Fruit fly (Drosophila melanogaster) whole organism, embryonic: ENCODE measurements around the gene Ublcp1.

Experiments
- Atf3 ChIP-seq: fragments of 200-800 bp; sonication (Bioruptor generic); optimal IDR thresholded peaks from 3 replicates; lab custom pipeline; 2016; ENCODE audit warnings: missing biosample characterization, missing genetic modification characterization
- BEAF-32 ChIP-seq: fragments of 200-800 bp; sonication (Bioruptor generic); optimal IDR thresholded peaks from 3 replicates; lab custom pipeline; 2017; ENCODE audit warnings: missing biosample characterization, missing genetic modification characterization, mild to moderate bottlenecking, moderate library complexity, missing genetic modification reagents
- CG1024 ChIP-seq: fragments of 200-800 bp; sonication (Bioruptor generic); IDR thresholded peaks from 2 replicates; pipeline ENCODE4 v1.3.6; 2022; ENCODE audit warnings: missing biosample characterization, missing genetic modification characterization
- CG10431 ChIP-seq: fragments of 200-800 bp; sonication (Bioruptor generic); optimal IDR thresholded peaks from 3 replicates; lab custom pipeline; 2018; ENCODE audit warnings: missing biosample characterization, mild to moderate bottlenecking, missing genetic modification characterization
- CG10462 ChIP-seq: fragments of 200-800 bp; sonication (Bioruptor generic); optimal IDR thresholded peaks from 2 replicates; lab custom pipeline; 2016; ENCODE audit warnings: missing biosample characterization, missing genetic modification characterization
- CG1233 ChIP-seq: fragments of 200-800 bp; sonication (Bioruptor generic); optimal IDR thresholded peaks from 4 replicates; lab custom pipeline; 2018; ENCODE audit warnings: missing biosample characterization, mild to moderate bottlenecking, missing genetic modification characterization
- CG12659 ChIP-seq: fragments of 200-800 bp; sonication (Bioruptor generic); optimal IDR thresholded peaks from 3 replicates; lab custom pipeline; 2017; ENCODE audit warnings: mild to moderate bottlenecking, missing biosample characterization, missing genetic modification reagents, missing genetic modification characterization
- CG14860 ChIP-seq: fragments of 200-800 bp; sonication (Bioruptor generic); IDR thresholded peaks from 3 replicates; pipeline ENCODE4 v1.3.6; 2022; ENCODE audit warnings: missing biosample characterization, missing genetic modification characterization; ENCODE audit not compliant: partially characterized antibody
- CG16813 ChIP-seq: fragments of 200-800 bp; sonication (Bioruptor generic); IDR thresholded peaks from 3 replicates; pipeline ENCODE4 v1.3.6; 2022; ENCODE audit warnings: missing biosample characterization, missing genetic modification characterization; ENCODE audit not compliant: partially characterized antibody
- CG17359 ChIP-seq: fragments of 200-800 bp; sonication (Bioruptor generic); optimal IDR thresholded peaks from 3 replicates; lab custom pipeline; 2018; ENCODE audit warnings: missing biosample characterization, mild to moderate bottlenecking, missing genetic modification characterization, moderate library complexity
- CG1792 ChIP-seq: fragments of 200-800 bp; sonication (Bioruptor generic); optimal IDR thresholded peaks from 2 replicates; lab custom pipeline; 2016; ENCODE audit warnings: missing biosample characterization, missing genetic modification characterization
- CG31441 ChIP-seq: fragments of 200-800 bp; sonication (Bioruptor generic); IDR thresholded peaks from 2 replicates; pipeline ENCODE4 v1.3.6; 2022; ENCODE audit warnings: missing biosample characterization, missing genetic modification characterization
- CG34224 ChIP-seq: fragments of 200-800 bp; sonication (Bioruptor generic); IDR thresholded peaks from 3 replicates; pipeline ENCODE4 v1.3.6; 2022; ENCODE audit warnings: missing biosample characterization, missing genetic modification characterization; ENCODE audit not compliant: partially characterized antibody
- CG4360 ChIP-seq: fragments of 200-800 bp; sonication (Bioruptor generic); IDR thresholded peaks from 2 replicates; pipeline ENCODE4 v1.3.6; 2022; ENCODE audit warnings: missing biosample characterization, missing genetic modification characterization
- CG8359 ChIP-seq: fragments of 200-800 bp; sonication (Bioruptor generic); optimal IDR thresholded peaks from 2 replicates; lab custom pipeline; 2017; ENCODE audit warnings: missing biosample characterization, mild to moderate bottlenecking, missing genetic modification characterization, borderline replicate concordance
- CG9797 ChIP-seq: fragments of 200-800 bp; sonication (Bioruptor generic); optimal IDR thresholded peaks from 3 replicates; lab custom pipeline; 2018; ENCODE audit warnings: missing biosample characterization, mild to moderate bottlenecking, missing genetic modification characterization
- CG9817 ChIP-seq: fragments of 200-800 bp; sonication (Bioruptor generic); optimal IDR thresholded peaks from 2 replicates; lab custom pipeline; 2018; ENCODE audit warnings: missing biosample characterization, mild to moderate bottlenecking, missing genetic modification characterization, moderate library complexity
- E2f1 ChIP-seq: fragments of 200-800 bp; sonication (Bioruptor generic); IDR thresholded peaks from 2 replicates; pipeline ENCODE4 v1.3.6; 2022; ENCODE audit warnings: missing biosample characterization, missing genetic modification characterization
- Fer2 ChIP-seq: fragments of 200-800 bp; sonication (Bioruptor generic); optimal IDR thresholded peaks from 2 replicates; lab custom pipeline; 2018; ENCODE audit warnings: missing biosample characterization, mild to moderate bottlenecking, missing genetic modification characterization, moderate library complexity
- Fer3 ChIP-seq: fragments of 200-800 bp; sonication (Bioruptor generic); optimal IDR thresholded peaks from 2 replicates; lab custom pipeline; 2018; ENCODE audit warnings: missing biosample characterization, mild to moderate bottlenecking, missing genetic modification characterization, moderate library complexity
- GATAe ChIP-seq: fragments of 200-800 bp; sonication (Bioruptor generic); conservative IDR thresholded peaks from 2 replicates; pipeline ENCODE4 v1.3.6; 2022; ENCODE audit warnings: missing biosample characterization, missing genetic modification characterization
- Gug ChIP-seq: fragments of 200-800 bp; sonication (Bioruptor generic); IDR thresholded peaks from 4 replicates; pipeline ENCODE4 v1.3.6; 2022; ENCODE audit warnings: missing biosample characterization, missing genetic modification characterization
- HLH4C ChIP-seq: fragments of 200-800 bp; sonication (Bioruptor generic); IDR thresholded peaks from 3 replicates; pipeline ENCODE4 v1.3.6; 2022; ENCODE audit warnings: missing biosample characterization, missing genetic modification characterization; ENCODE audit not compliant: partially characterized antibody
- Hsf ChIP-seq: fragments of 200-800 bp; sonication (Bioruptor generic); optimal IDR thresholded peaks from 3 replicates; lab custom pipeline; 2016; ENCODE audit warnings: missing biosample characterization, missing genetic modification characterization
- Optix ChIP-seq: fragments of 200-800 bp; sonication (Bioruptor generic); IDR thresholded peaks from 3 replicates; pipeline ENCODE4 v1.3.6; 2022; ENCODE audit warnings: missing biosample characterization, missing genetic modification characterization
- Xbp1 ChIP-seq: fragments of 200-800 bp; sonication (Bioruptor generic); optimal IDR thresholded peaks from 3 replicates; lab custom pipeline; 2016; ENCODE audit warnings: missing biosample characterization, mild to moderate bottlenecking, missing genetic modification characterization
- ac ChIP-seq: fragments of 200-800 bp; sonication (Bioruptor generic); optimal IDR thresholded peaks from 3 replicates; lab custom pipeline; 2017; ENCODE audit warnings: missing biosample characterization, mild to moderate bottlenecking, missing genetic modification characterization
- cad ChIP-seq: fragments of >200 bp; optimal IDR thresholded peaks from 2 replicates; lab custom pipeline; 2017; ENCODE audit warnings: missing biosample characterization, missing genetic modification characterization
- caup ChIP-seq: fragments of 200-800 bp; sonication (Bioruptor generic); optimal IDR thresholded peaks from 3 replicates; lab custom pipeline; 2017; ENCODE audit warnings: missing biosample characterization, mild to moderate bottlenecking, missing genetic modification characterization, moderate library complexity; ENCODE audit not compliant: severe bottlenecking
- corto ChIP-seq: fragments of 200-800 bp; sonication (Bioruptor generic); optimal IDR thresholded peaks from 2 replicates; lab custom pipeline; 2016; ENCODE audit warnings: missing biosample characterization, mild to moderate bottlenecking, missing genetic modification characterization, moderate library complexity
- cwo ChIP-seq: fragments of 200-800 bp; sonication (Bioruptor generic); optimal IDR thresholded peaks from 3 replicates; lab custom pipeline; 2017; ENCODE audit warnings: missing biosample characterization, missing genetic modification characterization, mild to moderate bottlenecking, moderate library complexity, missing genetic modification reagents
- fd102C ChIP-seq: fragments of 200-800 bp; sonication (Bioruptor generic); optimal IDR thresholded peaks from 2 replicates; lab custom pipeline; 2018; ENCODE audit warnings: missing biosample characterization, mild to moderate bottlenecking, missing genetic modification characterization, moderate library complexity
- gt ChIP-seq: fragments of 200-800 bp; sonication (Bioruptor generic); IDR thresholded peaks from 2 replicates; pipeline ENCODE4 v1.3.6; 2022; ENCODE audit warnings: missing biosample characterization, missing genetic modification characterization
- hkb ChIP-seq, 2 experiments: fragments of 200-800 bp in 1 of 2; fragments of >200 bp in 1 of 2; sonication (Bioruptor generic) in 1 of 2; IDR thresholded peaks in 1 of 2; optimal IDR thresholded peaks in 1 of 2; 2 replicates each; pipeline versions ENCODE4 v1.3.6 to Lab custom; 2017 to 2022; ENCODE audit warnings: missing biosample characterization in 1 of 2, missing genetic modification characterization in 1 of 2
- kay ChIP-seq: fragments of 200-800 bp; sonication (Bioruptor generic); optimal IDR thresholded peaks from 2 replicates; lab custom pipeline; 2016; ENCODE audit warnings: missing biosample characterization, missing genetic modification characterization
- kni ChIP-seq: fragments of 200-800 bp; sonication (Bioruptor generic); optimal IDR thresholded peaks from 3 replicates; lab custom pipeline; 2017; ENCODE audit warnings: mild to moderate bottlenecking, missing biosample characterization, missing genetic modification reagents, missing genetic modification characterization
- knrl ChIP-seq: fragments of 200-800 bp; sonication (Bioruptor generic); IDR thresholded peaks from 3 replicates; pipeline ENCODE4 v1.3.6; 2022; ENCODE audit warnings: missing biosample characterization, missing genetic modification characterization; ENCODE audit not compliant: partially characterized antibody
- lmd ChIP-seq: fragments of 200-800 bp; sonication (Bioruptor generic); IDR thresholded peaks from 2 replicates; pipeline ENCODE4 v1.3.6; 2022; ENCODE audit warnings: missing biosample characterization, missing genetic modification characterization
- pan ChIP-seq, 4 experiments: fragments of >200 bp in 3 of 4; fragments of 200-800 bp in 1 of 4; sonication (Bioruptor generic) in 1 of 4; optimal IDR thresholded peaks in 3 of 4; IDR thresholded peaks in 1 of 4; 2 replicates each; pipeline versions ENCODE4 v1.3.6 to Lab custom; 2017 to 2022; ENCODE audit warnings: missing biosample characterization in 2 of 4, missing genetic modification characterization in 2 of 4, mixed read lengths in 1 of 4
- peb ChIP-seq: fragments of 200-800 bp; sonication (Bioruptor generic); IDR thresholded peaks from 2 replicates; pipeline ENCODE4 v1.3.6; 2022; ENCODE audit warnings: missing biosample characterization, missing genetic modification characterization
- pnt ChIP-seq: fragments of 200-800 bp; sonication (Bioruptor generic); optimal IDR thresholded peaks from 3 replicates; lab custom pipeline; 2016; ENCODE audit warnings: missing biosample characterization, missing genetic modification characterization
- sd ChIP-seq: fragments of 200-800 bp; sonication (Bioruptor generic); optimal IDR thresholded peaks from 3 replicates; lab custom pipeline; 2018; ENCODE audit warnings: missing biosample characterization, mild to moderate bottlenecking, missing genetic modification characterization, moderate library complexity
- sens-2 ChIP-seq: fragments of 200-800 bp; sonication (Bioruptor generic); IDR thresholded peaks from 2 replicates; pipeline ENCODE4 v1.3.6; 2022; ENCODE audit warnings: missing biosample characterization, missing genetic modification characterization
- stc ChIP-seq: fragments of 200-800 bp; sonication (Bioruptor generic); IDR thresholded peaks from 2 replicates; pipeline ENCODE4 v1.3.6; 2022; ENCODE audit warnings: missing biosample characterization, missing genetic modification characterization
- tgo ChIP-seq: fragments of 200-800 bp; sonication (Bioruptor generic); IDR thresholded peaks from 3 replicates; pipeline ENCODE4 v1.3.6; 2022; ENCODE audit warnings: missing biosample characterization, missing genetic modification characterization
- tll ChIP-seq, 2 experiments: fragments of 200-800 bp in 1 of 2; fragments of >200 bp in 1 of 2; sonication (Bioruptor generic) in 1 of 2; optimal IDR thresholded peaks; 2 replicates each; lab custom pipeline; 2017 to 2019; ENCODE audit warnings: missing biosample characterization in 2 of 2, missing genetic modification characterization in 2 of 2, mild to moderate bottlenecking in 1 of 2, moderate library complexity in 1 of 2
- wdn ChIP-seq: fragments of 200-800 bp; sonication (Bioruptor generic); IDR thresholded peaks from 2 replicates; pipeline ENCODE4 v1.3.6; 2022; ENCODE audit warnings: missing biosample characterization, missing genetic modification characterization
- yki ChIP-seq: fragments of >200 bp; optimal IDR thresholded peaks from 3 replicates; lab custom pipeline; 2018

Gene Ublcp1

DNA sequence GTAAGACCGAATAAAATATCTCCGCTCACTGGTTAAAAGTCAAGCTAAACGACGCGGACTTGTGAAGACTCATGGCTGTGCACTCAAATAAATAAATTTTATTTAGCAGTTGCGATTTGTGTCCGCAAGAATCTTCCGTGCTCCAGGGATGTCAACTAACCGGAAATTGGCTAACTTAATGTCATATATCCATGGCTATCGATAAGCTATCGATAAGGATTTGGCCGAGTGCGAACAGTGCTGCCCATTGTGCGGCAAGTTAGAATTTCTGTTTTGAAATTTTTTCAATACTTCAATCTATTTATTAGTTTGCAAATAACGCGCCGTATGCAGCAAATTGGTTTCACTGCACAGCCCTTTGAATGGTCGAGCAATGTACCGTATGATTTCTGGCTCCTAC lies 7.4 kb upstream of the Ublcp1 start, which contains the start of gene p53 (continued):
- TF ChIP-seq sd (tag; lab: Kevin White, UChicago) (peak; percentile 4), CG12659 (GFP tag; lab: Kevin White, UChicago) (peak; percentile 73), peb (GFP tag; lab: Robert Waterston, UW) (0 out of 2 replicates have a peak, but pooled peaks have one; percentile 27), CG1792 (GFP tag; lab: Kevin White, UChicago) (peak; percentile 68), CG16813 (GFP tag; lab: Robert Waterston, UW) (peak; percentile 76), cad (no peak), pan (optimal IDR thresholded peaks at IDR 0.05; lab: Kevin White, UChicago) (no peak), pan (GFP tag; optimal IDR thresholded peaks at IDR 0.05 in 1 of 2, IDR thresholded peaks at IDR 0.05 in 1 of 2) (peak in 1 of 2 experiments; percentile 73), GATAe (no peak), CG14860 (GFP tag; lab: Robert Waterston, UW) (peak; percentile 63), CG8359 (GFP tag; lab: Kevin White, UChicago) (peak; percentile 49), knrl (peak; percentile 74; the same call in 2 of the 3 replicates), hkb (optimal IDR thresholded peaks at IDR 0.05; lab: Kevin White, UChicago) (no peak), hkb (GFP tag; IDR thresholded peaks at IDR 0.05; lab: Robert Waterston, UW) (peak; percentile 64), E2f1 (0 out of 2 replicates have a peak, but pooled peaks have one; percentile 20), HLH4C (GFP tag; lab: Robert Waterston, UW) (peak; percentile 64), kni (GFP tag; lab: Kevin White, UChicago) (peak; percentile 26), BEAF-32 (peak; percentile 79), Hsf (GFP tag; lab: Kevin White, UChicago) (peak; percentile 83), tgo (GFP tag; lab: Robert Waterston, UW) (peak; percentile 60; the same call in 2 of the 3 replicates), fd102C (GFP tag; lab: Kevin White, UChicago) (no peak), caup (GFP tag; lab: Kevin White, UChicago) (peak; percentile 91), Gug (GFP tag; lab: Robert Waterston, UW) (no peak), CG9797 (GFP tag; lab: Kevin White, UChicago) (peak; percentile 40), Optix (peak; percentile 47; the same call in 1 of the 3 replicates), CG34224 (GFP tag; lab: Robert Waterston, UW) (peak; percentile 54), Atf3 (GFP tag; lab: Kevin White, UChicago) (peak; percentile 59), lmd (GFP tag; lab: Robert Waterston, UW) (peak; percentile 79), CG1024 (peak; percentile 60), CG10462 (no peak), sens-2 (peak; percentile 47; the same call in 1 of the 2 replicates), wdn (GFP tag; lab: Robert Waterston, UW) (peak; percentile 49; the same call in 1 of the 2 replicates), pnt (GFP tag; lab: Kevin White, UChicago) (no peak), CG31441 (peak; percentile 75), cwo (GFP tag; lab: Kevin White, UChicago) (no peak), kay (GFP tag; lab: Kevin White, UChicago) (peak; percentile 27), CG9817 (tag; lab: Kevin White, UChicago) (peak; percentile 66), gt (GFP tag; lab: Robert Waterston, UW) (no peak), CG1233 (GFP tag; lab: Kevin White, UChicago) (peak; percentile 84), Fer2 (tag; lab: Kevin White, UChicago) (peak; percentile 57), yki (lab: Kevin White, UChicago) (no peak), Fer3 (tag; lab: Kevin White, UChicago) (peak; percentile 81), CG4360 (peak; percentile 46), ac (GFP tag; lab: Kevin White, UChicago) (peak; percentile 16), tll (GFP tag; optimal IDR thresholded peaks at IDR 0.05; lab: Kevin White, UChicago) (no peak), CG17359 (tag; lab: Kevin White, UChicago) (peak; percentile 72), corto (no peak), stc (peak; percentile 76), CG10431 (GFP tag; lab: Kevin White, UChicago) (peak; percentile 32), Xbp1 (GFP tag; lab: Kevin White, UChicago) (peak; percentile 61)
